Fruit fly (Drosophila melanogaster) whole organism, embryonic: ENCODE measurements around the gene CG45076.

Source experiments
- CG10209 ChIP-seq: fragments of 200-800 bp; sonication (Bioruptor generic); optimal IDR thresholded peaks from 3 replicates; lab custom pipeline; 2017; ENCODE audit warnings: missing biosample characterization, mild to moderate bottlenecking, missing genetic modification characterization, missing genetic modification reagents
- CG11085 ChIP-seq: fragments of 200-800 bp; sonication (Bioruptor generic); IDR thresholded peaks from 2 replicates; pipeline ENCODE4 v1.3.6; 2022; ENCODE audit warnings: missing biosample characterization, missing genetic modification characterization
- CG12219 ChIP-seq: fragments of 200-800 bp; sonication (Bioruptor generic); optimal IDR thresholded peaks from 3 replicates; lab custom pipeline; 2018; ENCODE audit warnings: missing biosample characterization, mild to moderate bottlenecking, missing genetic modification characterization
- CG12659 ChIP-seq: fragments of 200-800 bp; sonication (Bioruptor generic); optimal IDR thresholded peaks from 3 replicates; lab custom pipeline; 2017; ENCODE audit warnings: mild to moderate bottlenecking, missing biosample characterization, missing genetic modification reagents, missing genetic modification characterization
- CG1529 ChIP-seq: fragments of 200-800 bp; sonication (Bioruptor generic); optimal IDR thresholded peaks from 3 replicates; lab custom pipeline; 2018; ENCODE audit warnings: missing biosample characterization, missing genetic modification characterization
- CG15696 ChIP-seq: fragments of 200-800 bp; sonication (Bioruptor generic); optimal IDR thresholded peaks from 2 replicates; lab custom pipeline; 2019; ENCODE audit warnings: missing biosample characterization, mild to moderate bottlenecking, missing genetic modification characterization, moderate library complexity
- CG17186 ChIP-seq: fragments of 200-800 bp; sonication (Bioruptor generic); optimal IDR thresholded peaks from 3 replicates; lab custom pipeline; 2017; ENCODE audit warnings: missing biosample characterization, missing genetic modification reagents, missing genetic modification characterization
- CG17612 ChIP-seq: fragments of 200-800 bp; sonication (Bioruptor generic); IDR thresholded peaks from 2 replicates; pipeline ENCODE4 v1.3.6; 2022; ENCODE audit warnings: missing biosample characterization, missing genetic modification characterization
- CG18764 ChIP-seq: fragments of 200-800 bp; sonication (Bioruptor generic); optimal IDR thresholded peaks from 3 replicates; lab custom pipeline; 2016; ENCODE audit warnings: missing biosample characterization, missing genetic modification characterization
- CG2120 ChIP-seq: fragments of 200-800 bp; sonication (Bioruptor generic); optimal IDR thresholded peaks from 3 replicates; lab custom pipeline; 2016; ENCODE audit warnings: missing biosample characterization, missing genetic modification characterization
- CG2129 ChIP-seq: fragments of 200-800 bp; sonication (Bioruptor generic); IDR thresholded peaks from 2 replicates; pipeline ENCODE4 v1.3.6; 2022; ENCODE audit warnings: missing biosample characterization, missing genetic modification characterization; ENCODE audit not compliant: partially characterized antibody
- CG31388 ChIP-seq: fragments of 200-800 bp; sonication (Bioruptor generic); optimal IDR thresholded peaks from 2 replicates; lab custom pipeline; 2016; ENCODE audit warnings: missing biosample characterization, missing genetic modification characterization
- CG34422 ChIP-seq: fragments of 200-800 bp; sonication (Bioruptor generic); IDR thresholded peaks from 3 replicates; pipeline ENCODE4 v1.3.6; 2022; ENCODE audit warnings: missing biosample characterization, missing genetic modification characterization
- CG4360 ChIP-seq: fragments of 200-800 bp; sonication (Bioruptor generic); IDR thresholded peaks from 2 replicates; pipeline ENCODE4 v1.3.6; 2022; ENCODE audit warnings: missing biosample characterization, missing genetic modification characterization
- CG4854 ChIP-seq: fragments of 200-800 bp; sonication (Bioruptor generic); optimal IDR thresholded peaks from 2 replicates; lab custom pipeline; 2016; ENCODE audit warnings: missing biosample characterization, missing genetic modification characterization, inconsistent platforms
- CG5180 ChIP-seq: fragments of 200-800 bp; sonication (Bioruptor generic); optimal IDR thresholded peaks from 3 replicates; lab custom pipeline; 2017; ENCODE audit warnings: missing biosample characterization, missing genetic modification characterization, mild to moderate bottlenecking, moderate library complexity, missing genetic modification reagents
- CG6813 ChIP-seq: fragments of 200-800 bp; sonication (Bioruptor generic); optimal IDR thresholded peaks from 2 replicates; lab custom pipeline; 2017; ENCODE audit warnings: missing biosample characterization, missing genetic modification characterization, mild to moderate bottlenecking, moderate library complexity, missing genetic modification reagents
- CG7372 ChIP-seq: fragments of 200-800 bp; sonication (Bioruptor generic); IDR thresholded peaks from 2 replicates; pipeline ENCODE4 v1.3.6; 2022; ENCODE audit warnings: missing biosample characterization, missing genetic modification characterization
- CG9932 ChIP-seq: fragments of 200-800 bp; sonication (Bioruptor generic); IDR thresholded peaks from 2 replicates; pipeline ENCODE4 v1.3.6; 2022; ENCODE audit warnings: missing biosample characterization, missing genetic modification characterization
- Chrac-16 ChIP-seq: fragments of 200-800 bp; sonication (Bioruptor generic); optimal IDR thresholded peaks from 3 replicates; lab custom pipeline; 2016; ENCODE audit warnings: missing biosample characterization, missing genetic modification characterization
- CoRest ChIP-seq: fragments of 200-800 bp; sonication (Bioruptor generic); optimal IDR thresholded peaks from 3 replicates; lab custom pipeline; 2018; ENCODE audit warnings: missing biosample characterization, mild to moderate bottlenecking, missing genetic modification characterization, moderate library complexity
- D19B ChIP-seq: fragments of 200-800 bp; sonication (Bioruptor generic); optimal IDR thresholded peaks from 2 replicates; lab custom pipeline; 2017; ENCODE audit warnings: missing biosample characterization, mild to moderate bottlenecking, missing genetic modification characterization
- Dip2 ChIP-seq: fragments of 200-800 bp; sonication (Bioruptor generic); IDR thresholded peaks from 2 replicates; pipeline ENCODE4 v1.3.6; 2022; ENCODE audit warnings: missing biosample characterization, missing genetic modification characterization
- Doc3 ChIP-seq: fragments of 200-800 bp; sonication (Bioruptor generic); IDR thresholded peaks from 3 replicates; pipeline ENCODE4 v1.3.6; 2022; ENCODE audit warnings: missing biosample characterization, missing genetic modification characterization; ENCODE audit not compliant: partially characterized antibody
- E2f1 ChIP-seq: fragments of 200-800 bp; sonication (Bioruptor generic); IDR thresholded peaks from 2 replicates; pipeline ENCODE4 v1.3.6; 2022; ENCODE audit warnings: missing biosample characterization, missing genetic modification characterization
- HHEX ChIP-seq: fragments of 200-800 bp; sonication (Bioruptor generic); optimal IDR thresholded peaks from 3 replicates; lab custom pipeline; 2017; ENCODE audit warnings: missing biosample characterization, mild to moderate bottlenecking, missing genetic modification characterization, missing genetic modification reagents
- Lhr ChIP-seq: fragments of 200-800 bp; sonication (Bioruptor generic); optimal IDR thresholded peaks from 3 replicates; lab custom pipeline; 2017; ENCODE audit warnings: mild to moderate bottlenecking, missing biosample characterization, missing genetic modification reagents, missing genetic modification characterization
- MBD-R2 ChIP-seq: fragments of 200-800 bp; sonication (Bioruptor generic); IDR thresholded peaks from 2 replicates; pipeline ENCODE4 v1.3.6; 2022; ENCODE audit warnings: missing biosample characterization, missing genetic modification characterization
- NC2β ChIP-seq: fragments of 200-800 bp; sonication (Bioruptor generic); optimal IDR thresholded peaks from 2 replicates; lab custom pipeline; 2016; ENCODE audit warnings: missing biosample characterization, missing genetic modification characterization
- Neu2 ChIP-seq: fragments of 200-800 bp; sonication (Bioruptor generic); optimal IDR thresholded peaks from 3 replicates; lab custom pipeline; 2016; ENCODE audit warnings: missing biosample characterization, missing genetic modification characterization, borderline replicate concordance
- Oli ChIP-seq: fragments of 200-800 bp; sonication (Bioruptor generic); optimal IDR thresholded peaks from 2 replicates; lab custom pipeline; 2018; ENCODE audit warnings: missing biosample characterization, mild to moderate bottlenecking, missing genetic modification characterization, moderate library complexity
- Opbp ChIP-seq: fragments of 200-800 bp; sonication (Bioruptor generic); IDR thresholded peaks from 3 replicates; pipeline ENCODE4 v1.3.6; 2022; ENCODE audit warnings: missing biosample characterization, missing genetic modification characterization; ENCODE audit not compliant: partially characterized antibody
- croc ChIP-seq: fragments of 200-800 bp; sonication (Bioruptor generic); conservative IDR thresholded peaks from 3 replicates; pipeline ENCODE4 v1.3.6; 2022; ENCODE audit warnings: missing biosample characterization, missing genetic modification characterization
- crol ChIP-seq: fragments of 200-800 bp; sonication (Bioruptor generic); IDR thresholded peaks from 2 replicates; pipeline ENCODE4 v1.3.6; 2022; ENCODE audit warnings: missing biosample characterization, missing genetic modification characterization
- crp ChIP-seq, 2 experiments: fragments of 200-800 bp; sonication (Bioruptor generic); optimal IDR thresholded peaks; 2 replicates in 1 of 2; 3 replicates in 1 of 2; lab custom pipeline; 2017; ENCODE audit warnings: missing biosample characterization in 2 of 2, missing genetic modification characterization in 2 of 2, mild to moderate bottlenecking in 1 of 2, moderate library complexity in 1 of 2
- dysf ChIP-seq: fragments of 200-800 bp; sonication (Bioruptor generic); IDR thresholded peaks from 3 replicates; pipeline ENCODE4 v1.3.6; 2022; ENCODE audit warnings: missing biosample characterization, missing genetic modification characterization
- exex ChIP-seq: fragments of 200-800 bp; sonication (Bioruptor generic); optimal IDR thresholded peaks from 4 replicates; lab custom pipeline; 2018; ENCODE audit warnings: missing biosample characterization, mild to moderate bottlenecking, missing genetic modification characterization, moderate library complexity
- fru ChIP-seq: fragments of >200 bp; optimal IDR thresholded peaks from 2 replicates; lab custom pipeline; 2017
- gfzf ChIP-seq: fragments of 200-800 bp; sonication (Bioruptor generic); optimal IDR thresholded peaks from 2 replicates; lab custom pipeline; 2016; ENCODE audit warnings: missing biosample characterization, mild to moderate bottlenecking, missing genetic modification characterization, moderate library complexity
- kay ChIP-seq: fragments of 200-800 bp; sonication (Bioruptor generic); optimal IDR thresholded peaks from 2 replicates; lab custom pipeline; 2016; ENCODE audit warnings: missing biosample characterization, missing genetic modification characterization
- lbe ChIP-seq: fragments of 200-800 bp; sonication (Bioruptor generic); optimal IDR thresholded peaks from 2 replicates; lab custom pipeline; 2016; ENCODE audit warnings: missing biosample characterization, mild to moderate bottlenecking, missing genetic modification characterization
- prd ChIP-seq, 3 experiments: fragments of >200 bp in 2 of 3; fragments of 200-800 bp in 1 of 3; sonication (Bioruptor generic) in 1 of 3; optimal IDR thresholded peaks in 2 of 3; IDR thresholded peaks in 1 of 3; 2 replicates in 2 of 3; 3 replicates in 1 of 3; pipeline versions ENCODE4 v1.3.6 to Lab custom; 2017 to 2022; ENCODE audit warnings: missing biosample characterization in 1 of 3, missing genetic modification characterization in 1 of 3
- sc ChIP-seq, 3 experiments: fragments of >200 bp in 2 of 3; fragments of 200-800 bp in 1 of 3; sonication (Bioruptor generic) in 1 of 3; optimal IDR thresholded peaks; 2 replicates in 2 of 3; 3 replicates in 1 of 3; lab custom pipeline; 2017; ENCODE audit warnings: mild to moderate bottlenecking in 1 of 3, missing biosample characterization in 1 of 3, missing genetic modification characterization in 1 of 3, missing genetic modification reagents in 1 of 3
- sens ChIP-seq: fragments of 200-800 bp; sonication (Bioruptor generic); peaks from one replicate; lab custom pipeline; 2016; ENCODE audit warnings: missing biosample characterization, missing genetic modification characterization
- stc ChIP-seq: fragments of 200-800 bp; sonication (Bioruptor generic); IDR thresholded peaks from 2 replicates; pipeline ENCODE4 v1.3.6; 2022; ENCODE audit warnings: missing biosample characterization, missing genetic modification characterization
- tin ChIP-seq: fragments of 200-800 bp; sonication (Bioruptor generic); optimal IDR thresholded peaks from 3 replicates; lab custom pipeline; 2016; ENCODE audit warnings: missing biosample characterization, missing genetic modification characterization
- tup ChIP-seq: fragments of 200-800 bp; sonication (Bioruptor generic); optimal IDR thresholded peaks from 2 replicates; lab custom pipeline; 2016; ENCODE audit warnings: missing biosample characterization, mild to moderate bottlenecking, missing genetic modification characterization, moderate library complexity
- vfl ChIP-seq: fragments of 200-800 bp; sonication (Bioruptor generic); optimal IDR thresholded peaks from 2 replicates; lab custom pipeline; 2016; ENCODE audit warnings: missing biosample characterization, missing genetic modification characterization
- wdn ChIP-seq: fragments of 200-800 bp; sonication (Bioruptor generic); IDR thresholded peaks from 2 replicates; pipeline ENCODE4 v1.3.6; 2022; ENCODE audit warnings: missing biosample characterization, missing genetic modification characterization
- zen ChIP-seq: fragments of 200-800 bp; sonication (Bioruptor generic); optimal IDR thresholded peaks from 3 replicates; lab custom pipeline; 2018; ENCODE audit warnings: missing biosample characterization, mild to moderate bottlenecking, missing genetic modification characterization, moderate library complexity

The CG45076 gene

dm6 chr3R:10788186-10788585 is 11.0 kb upstream of the CG45076 start, which contains the start of the genes Art1 and Mcm5 (continued):
- TF ChIP-seq crp (GFP tag; optimal IDR thresholded peaks at IDR 0.05; lab: Kevin White, UChicago) (peak in 1 of 2 experiments; percentile 49), exex (tag; lab: Kevin White, UChicago) (no peak), CoRest (tag; lab: Kevin White, UChicago) (peak; percentile 80), dysf (GFP tag; lab: Robert Waterston, UW) (no peak), Doc3 (peak; percentile 96), NC2β (GFP tag; lab: Kevin White, UChicago) (peak; percentile 38), Lhr (GFP tag; lab: Kevin White, UChicago) (peak; percentile 52), Chrac-16 (GFP tag; lab: Kevin White, UChicago) (peak; percentile 26), CG9932 (GFP tag; lab: Robert Waterston, UW) (peak; percentile 75), D19B (no peak), vfl (no peak), CG18764 (GFP tag; lab: Kevin White, UChicago) (peak; percentile 27), E2f1 (GFP tag; lab: Robert Waterston, UW) (peak; percentile 74), lbe (GFP tag; lab: Kevin White, UChicago) (no peak), Neu2 (GFP tag; lab: Kevin White, UChicago) (no peak), CG11085 (GFP tag; lab: Robert Waterston, UW) (no peak), Dip2 (GFP tag; lab: Robert Waterston, UW) (no peak), fru (lab: Kevin White, UChicago) (no peak), MBD-R2 (peak; percentile 72), CG2129 (peak; percentile 95), CG2120 (GFP tag; lab: Kevin White, UChicago) (peak; percentile 68), CG5180 (GFP tag; lab: Kevin White, UChicago) (no peak), croc (peak; percentile 17; the same call in 1 of the 3 replicates), CG7372 (GFP tag; lab: Robert Waterston, UW) (no peak), CG4854 (GFP tag; lab: Kevin White, UChicago) (peak; percentile 46), CG12219 (no peak), CG10209 (GFP tag; lab: Kevin White, UChicago) (no peak), gfzf (peak; percentile 71), zen (tag; lab: Kevin White, UChicago) (peak; percentile 38), CG31388 (GFP tag; lab: Kevin White, UChicago) (no peak), crol (GFP tag; lab: Robert Waterston, UW) (no peak), prd (optimal IDR thresholded peaks at IDR 0.05; lab: Kevin White, UChicago) (no peak), prd (GFP tag; IDR thresholded peaks at IDR 0.05; lab: Robert Waterston, UW) (peak; percentile 19; the same call in 1 of the 3 replicates), CG34422 (GFP tag; lab: Robert Waterston, UW) (peak; percentile 51; the same call in 1 of the 3 replicates), tin (GFP tag; lab: Kevin White, UChicago) (peak; percentile 42), CG6813 (GFP tag; lab: Kevin White, UChicago) (no peak), Oli (tag; lab: Kevin White, UChicago) (no peak), HHEX (GFP tag; lab: Kevin White, UChicago) (no peak), CG15696 (tag; lab: Kevin White, UChicago) (no peak), wdn (GFP tag; lab: Robert Waterston, UW) (no peak), stc (GFP tag; lab: Robert Waterston, UW) (no peak), Opbp (GFP tag; lab: Robert Waterston, UW) (peak; percentile 80), CG17186 (GFP tag; lab: Kevin White, UChicago) (peak; percentile 82), CG1529 (GFP tag; lab: Kevin White, UChicago) (no peak), kay (GFP tag; lab: Kevin White, UChicago) (peak; percentile 12), sc (optimal IDR thresholded peaks at IDR 0.05; lab: Kevin White, UChicago) (no peak), sc (GFP tag; optimal IDR thresholded peaks at IDR 0.05; lab: Kevin White, UChicago) (no peak), sens (peak; percentile 85), CG12659 (GFP tag; lab: Kevin White, UChicago) (peak; percentile 78), CG4360 (GFP tag; lab: Robert Waterston, UW) (no peak), CG17612 (GFP tag; lab: Robert Waterston, UW) (no peak), tup (GFP tag; lab: Kevin White, UChicago) (no peak)
